Worm (Caenorhabditis elegans): ENCODE measurements around the gene AH10.2.

DNA sequence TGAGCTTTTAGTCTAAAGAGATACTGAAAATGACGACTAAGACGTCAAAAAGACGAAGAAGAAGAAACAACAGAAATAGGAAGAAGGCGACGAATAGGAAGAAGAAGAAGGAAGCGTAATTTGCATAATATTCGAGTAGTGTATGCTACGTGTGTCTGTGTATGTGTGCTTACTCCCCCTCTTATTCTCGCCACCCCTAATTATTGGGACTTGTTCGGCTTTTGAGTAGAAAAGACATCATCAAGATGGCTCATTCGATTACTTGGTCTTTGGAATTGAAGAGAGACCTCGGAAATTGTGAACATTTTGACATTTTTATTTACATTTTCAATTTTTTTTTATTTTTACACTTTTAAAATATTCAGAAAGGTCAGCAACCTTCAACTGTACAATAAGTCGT, 26.3 kb upstream of the AH10.2 start:
- TF ChIP-seq nhr-12 (tag; optimal IDR thresholded peaks at IDR 0.05) = no peak
- no peak for TF ChIP-seq nhr-2 (tag; optimal IDR thresholded peaks at IDR 0.05)
- no peak for TF ChIP-seq lsy-2 (tag; optimal IDR thresholded peaks at IDR 0.05)
- TF ChIP-seq nhr-237 (tag; optimal IDR thresholded peaks at IDR 0.05) = no peak
- no peak for TF ChIP-seq nhr-28 (tag; optimal IDR thresholded peaks at IDR 0.05)
- no peak for TF ChIP-seq ztf-11 (tag; optimal IDR thresholded peaks at IDR 0.05)
- no peak for TF ChIP-seq snpc-4 (tag; optimal IDR thresholded peaks at IDR 0.05)
- TF ChIP-seq sptf-1 (tag; optimal IDR thresholded peaks at IDR 0.05) = peak; percentile 20
- TF ChIP-seq pha-4 (tag; optimal IDR thresholded peaks at IDR 0.05) = no peak
- TF ChIP-seq hlh-1 (tag; optimal IDR thresholded peaks at IDR 0.05) = no peak
- no peak for TF ChIP-seq ham-2 (GFP tag; optimal IDR thresholded peaks at IDR 0.05)
- no peak for TF ChIP-seq lin-13 (tag; optimal IDR thresholded peaks at IDR 0.05)

All from whole organism, mixed stage, embryonic.